Fruit fly (Drosophila melanogaster) whole organism, embryonic: Measurements from ENCODE around the gene CG42847.

Experiments
- CG10209 ChIP-seq: fragments of 200-800 bp; sonication (Bioruptor generic); optimal IDR thresholded peaks from 3 replicates; lab custom pipeline; 2017; ENCODE audit warnings: missing biosample characterization, mild to moderate bottlenecking, missing genetic modification characterization, missing genetic modification reagents
- CG12236 ChIP-seq: fragments of 200-800 bp; sonication (Bioruptor generic); optimal IDR thresholded peaks from 2 replicates; lab custom pipeline; 2016; ENCODE audit warnings: missing biosample characterization, missing genetic modification characterization
- CG14050 ChIP-seq: fragments of 200-800 bp; sonication (Bioruptor generic); IDR thresholded peaks from 3 replicates; pipeline ENCODE4 v1.3.6; 2022; ENCODE audit warnings: missing biosample characterization, missing genetic modification characterization
- CG15011 ChIP-seq: fragments of 200-800 bp; sonication (Bioruptor generic); optimal IDR thresholded peaks from 3 replicates; lab custom pipeline; 2018; ENCODE audit warnings: missing biosample characterization, mild to moderate bottlenecking, missing genetic modification characterization
- CG15601 ChIP-seq: fragments of 200-800 bp; sonication (Bioruptor generic); optimal IDR thresholded peaks from 3 replicates; lab custom pipeline; 2019; ENCODE audit warnings: missing biosample characterization, mild to moderate bottlenecking, missing genetic modification characterization, moderate library complexity
- CG1603 ChIP-seq: fragments of 200-800 bp; sonication (Bioruptor generic); optimal IDR thresholded peaks from 2 replicates; lab custom pipeline; 2019; ENCODE audit warnings: missing biosample characterization, mild to moderate bottlenecking, missing genetic modification characterization, moderate library complexity
- CG32532 ChIP-seq: fragments of 200-800 bp; sonication (Bioruptor generic); IDR thresholded peaks from 2 replicates; pipeline ENCODE4 v1.3.6; 2022; ENCODE audit warnings: missing biosample characterization, missing genetic modification characterization
- CG5180 ChIP-seq: fragments of 200-800 bp; sonication (Bioruptor generic); optimal IDR thresholded peaks from 3 replicates; lab custom pipeline; 2017; ENCODE audit warnings: missing biosample characterization, missing genetic modification characterization, mild to moderate bottlenecking, moderate library complexity, missing genetic modification reagents
- CG6654 ChIP-seq: fragments of 200-800 bp; sonication (Bioruptor generic); optimal IDR thresholded peaks from 2 replicates; lab custom pipeline; 2017; ENCODE audit warnings: missing biosample characterization, mild to moderate bottlenecking, missing genetic modification characterization
- CG7839 ChIP-seq: fragments of 200-800 bp; sonication (Bioruptor generic); optimal IDR thresholded peaks from 3 replicates; lab custom pipeline; 2018; ENCODE audit warnings: missing biosample characterization, mild to moderate bottlenecking, missing genetic modification characterization, moderate library complexity
- CG7987 ChIP-seq: fragments of 200-800 bp; sonication (Bioruptor generic); optimal IDR thresholded peaks from 2 replicates; lab custom pipeline; 2018; ENCODE audit warnings: missing biosample characterization, mild to moderate bottlenecking, missing genetic modification characterization, moderate library complexity
- Chrac-16 ChIP-seq: fragments of 200-800 bp; sonication (Bioruptor generic); optimal IDR thresholded peaks from 3 replicates; lab custom pipeline; 2016; ENCODE audit warnings: missing biosample characterization, missing genetic modification characterization
- CkIIα-i1 ChIP-seq: fragments of 200-800 bp; sonication (Bioruptor generic); IDR thresholded peaks from 2 replicates; pipeline ENCODE4 v1.3.6; 2022; ENCODE audit warnings: missing biosample characterization, missing genetic modification characterization
- Ets65A ChIP-seq: fragments of 200-800 bp; sonication (Bioruptor generic); peaks from one replicate; lab custom pipeline; 2016; ENCODE audit warnings: missing biosample characterization, missing genetic modification characterization
- HLHmδ ChIP-seq: fragments of 200-800 bp; sonication (Bioruptor generic); optimal IDR thresholded peaks from 2 replicates; lab custom pipeline; 2018; ENCODE audit warnings: missing biosample characterization, mild to moderate bottlenecking, missing genetic modification characterization, moderate library complexity
- Hand ChIP-seq: fragments of 200-800 bp; sonication (Bioruptor generic); optimal IDR thresholded peaks from 2 replicates; lab custom pipeline; 2017; ENCODE audit warnings: mild to moderate bottlenecking, missing biosample characterization, missing genetic modification reagents, missing genetic modification characterization
- Hr3 ChIP-seq: fragments of 200-800 bp; sonication (Bioruptor generic); optimal IDR thresholded peaks from 3 replicates; lab custom pipeline; 2016; ENCODE audit warnings: missing biosample characterization, missing genetic modification characterization
- Lpt ChIP-seq: fragments of >200 bp; optimal IDR thresholded peaks from 2 replicates; lab custom pipeline; 2018; ENCODE audit warnings: missing biosample characterization, missing genetic modification characterization
- Meics ChIP-seq: fragments of 200-800 bp; sonication (Bioruptor generic); optimal IDR thresholded peaks from 2 replicates; lab custom pipeline; 2017; ENCODE audit warnings: missing biosample characterization, mild to moderate bottlenecking, missing genetic modification characterization
- Nf-YC ChIP-seq: fragments of 200-800 bp; optimal IDR thresholded peaks from 3 replicates; lab custom pipeline; 2019; ENCODE audit warnings: missing biosample characterization, mild to moderate bottlenecking, missing genetic modification characterization, moderate library complexity
- Opbp ChIP-seq: fragments of 200-800 bp; sonication (Bioruptor generic); IDR thresholded peaks from 3 replicates; pipeline ENCODE4 v1.3.6; 2022; ENCODE audit warnings: missing biosample characterization, missing genetic modification characterization; ENCODE audit not compliant: partially characterized antibody
- Pdp1 ChIP-seq, 2 experiments: fragments of 200-800 bp; sonication (Bioruptor generic); optimal IDR thresholded peaks; 3 replicates each; lab custom pipeline; 2016; ENCODE audit warnings: missing biosample characterization in 2 of 2, missing genetic modification characterization in 2 of 2, mild to moderate bottlenecking in 1 of 2, moderate library complexity in 1 of 2
- Taf1 ChIP-seq: fragments of 200-800 bp; sonication (Bioruptor generic); IDR thresholded peaks from 2 replicates; pipeline ENCODE4 v1.3.6; 2022; ENCODE audit warnings: missing biosample characterization, missing genetic modification characterization
- ase ChIP-seq: fragments of 200-800 bp; sonication (Bioruptor generic); IDR thresholded peaks from 3 replicates; pipeline ENCODE4 v1.3.6; 2022; ENCODE audit warnings: missing biosample characterization, missing genetic modification characterization
- cad ChIP-seq: fragments of >200 bp; optimal IDR thresholded peaks from 2 replicates; lab custom pipeline; 2017; ENCODE audit warnings: missing biosample characterization, missing genetic modification characterization
- disco-r ChIP-seq: fragments of 200-800 bp; sonication (Bioruptor generic); optimal IDR thresholded peaks from 2 replicates; lab custom pipeline; 2016; ENCODE audit warnings: missing biosample characterization, missing genetic modification characterization
- dmrt99B ChIP-seq: fragments of 200-800 bp; sonication (Bioruptor generic); optimal IDR thresholded peaks from 2 replicates; lab custom pipeline; 2018; ENCODE audit warnings: missing biosample characterization, mild to moderate bottlenecking, missing genetic modification characterization, moderate library complexity
- dysf ChIP-seq: fragments of 200-800 bp; sonication (Bioruptor generic); IDR thresholded peaks from 3 replicates; pipeline ENCODE4 v1.3.6; 2022; ENCODE audit warnings: missing biosample characterization, missing genetic modification characterization
- ems ChIP-seq: fragments of 200-800 bp; sonication (Bioruptor generic); optimal IDR thresholded peaks from 3 replicates; lab custom pipeline; 2016; ENCODE audit warnings: missing biosample characterization, missing genetic modification characterization
- gem ChIP-seq: fragments of 200-800 bp; sonication (Bioruptor generic); optimal IDR thresholded peaks from 2 replicates; lab custom pipeline; 2019; ENCODE audit warnings: missing biosample characterization, mild to moderate bottlenecking, missing genetic modification characterization, moderate library complexity
- grau ChIP-seq: fragments of 200-800 bp; optimal IDR thresholded peaks from 3 replicates; lab custom pipeline; 2019; ENCODE audit warnings: missing biosample characterization, mild to moderate bottlenecking, missing genetic modification characterization, moderate library complexity
- knrl ChIP-seq: fragments of 200-800 bp; sonication (Bioruptor generic); IDR thresholded peaks from 3 replicates; pipeline ENCODE4 v1.3.6; 2022; ENCODE audit warnings: missing biosample characterization, missing genetic modification characterization; ENCODE audit not compliant: partially characterized antibody
- nau ChIP-seq: fragments of 200-800 bp; sonication (Bioruptor generic); optimal IDR thresholded peaks from 3 replicates; lab custom pipeline; 2017; ENCODE audit warnings: missing biosample characterization, mild to moderate bottlenecking, missing genetic modification characterization, missing genetic modification reagents
- oc ChIP-seq: fragments of 200-800 bp; sonication (Bioruptor generic); optimal IDR thresholded peaks from 2 replicates; lab custom pipeline; 2018; ENCODE audit warnings: missing biosample characterization, mild to moderate bottlenecking, missing genetic modification characterization, moderate library complexity
- scrt ChIP-seq: fragments of 200-800 bp; sonication (Bioruptor generic); optimal IDR thresholded peaks from 2 replicates; lab custom pipeline; 2018; ENCODE audit warnings: missing biosample characterization, mild to moderate bottlenecking, missing genetic modification characterization, moderate library complexity
- slou ChIP-seq: fragments of 200-800 bp; sonication (Bioruptor generic); optimal IDR thresholded peaks from 3 replicates; lab custom pipeline; 2016; ENCODE audit warnings: missing biosample characterization, missing genetic modification characterization
- sob ChIP-seq: fragments of 200-800 bp; sonication (Bioruptor generic); IDR thresholded peaks from 2 replicates; pipeline ENCODE4 v1.3.6; 2022; ENCODE audit warnings: missing biosample characterization, missing genetic modification characterization
- stwl ChIP-seq: fragments of 200-800 bp; sonication (Bioruptor generic); optimal IDR thresholded peaks from 3 replicates; lab custom pipeline; 2018; ENCODE audit warnings: missing biosample characterization, mild to moderate bottlenecking, missing genetic modification characterization, moderate library complexity
- tin ChIP-seq: fragments of 200-800 bp; sonication (Bioruptor generic); optimal IDR thresholded peaks from 3 replicates; lab custom pipeline; 2016; ENCODE audit warnings: missing biosample characterization, missing genetic modification characterization
- unpg ChIP-seq: fragments of 200-800 bp; sonication (Bioruptor generic); optimal IDR thresholded peaks from 3 replicates; lab custom pipeline; 2018; ENCODE audit warnings: missing biosample characterization, mild to moderate bottlenecking, missing genetic modification characterization, moderate library complexity
- zen ChIP-seq: fragments of 200-800 bp; sonication (Bioruptor generic); optimal IDR thresholded peaks from 3 replicates; lab custom pipeline; 2018; ENCODE audit warnings: missing biosample characterization, mild to moderate bottlenecking, missing genetic modification characterization, moderate library complexity

Gene CG42847

dm6 chr2L:9416244-9416758, 11.4 kb upstream of the CG42847 start, which contains the start of gene Mco1 (continued):
- 0 out of 2 replicates have a peak, but pooled peaks have one; percentile 9 for TF ChIP-seq sob (GFP tag; lab: Robert Waterston, UW)

dm6 chr2L:9420660-9421059, 7.0 kb upstream of the CG42847 start:
- TF ChIP-seq cad (GFP tag; lab: Kevin White, UChicago) (peak; percentile 4), oc (peak; percentile 20), grau (no peak), stwl (tag; lab: Kevin White, UChicago) (peak; percentile 39), CG6654 (GFP tag; lab: Kevin White, UChicago) (peak; percentile 91)

dm6 chr2L:9421312-9421711, 6.4 kb upstream of the CG42847 start:
- TF ChIP-seq Lpt (GFP tag; lab: Kevin White, UChicago) (no peak), CG12236 (GFP tag; lab: Kevin White, UChicago) (no peak), tin (GFP tag; lab: Kevin White, UChicago) (no peak), disco-r (GFP tag; lab: Kevin White, UChicago) (no peak), cad (GFP tag; lab: Kevin White, UChicago) (peak; percentile 64), CG7839 (tag; lab: Kevin White, UChicago) (no peak), zen (peak; percentile 52), CkIIα-i1 (GFP tag; lab: Robert Waterston, UW) (no peak), ems (GFP tag; lab: Kevin White, UChicago) (no peak), Taf1 (GFP tag; lab: Robert Waterston, UW) (no peak), knrl (GFP tag; lab: Robert Waterston, UW) (no peak), dysf (peak; percentile 38; the same call in 1 of the 3 replicates), CG7987 (GFP tag; lab: Kevin White, UChicago) (no peak), Hand (no peak), slou (GFP tag; lab: Kevin White, UChicago) (no peak), ase (GFP tag; lab: Robert Waterston, UW) (no peak)

dm6 chr2L:9424193-9424592, 3.5 kb upstream of the CG42847 start:
- TF ChIP-seq Ets65A (GFP tag; lab: Kevin White, UChicago) (peak; percentile 50), dmrt99B (no peak)

- TF ChIP-seq Chrac-16 (GFP tag; lab: Kevin White, UChicago), result no peak
- TF ChIP-seq disco-r (GFP tag; lab: Kevin White, UChicago), result no peak
- TF ChIP-seq Pdp1 (GFP tag; optimal IDR thresholded peaks at IDR 0.05; lab: Kevin White, UChicago), result peak in 1 of 2 experiments; percentile 77
- no peak for TF ChIP-seq CG14050 (GFP tag; lab: Robert Waterston, UW)
- TF ChIP-seq CG5180 (GFP tag; lab: Kevin White, UChicago), result no peak
Observed at dm6 chr2L:9426534-9426933, 1.1 kb upstream of the CG42847 start, which contains the start of gene Fbp2. Gene Fbp2 (plus strand): TSS chr2L:9426784.

dm6 chr2L:9430992-9431602, 3.4 kb downstream of the CG42847 start, which contains the start of the genes FucTB and scat:
Gene FucTB (minus strand): TSS chr2L:9431052.
Gene scat (plus strand): TSS chr2L:9431405.
- peak; percentile 98 for TF ChIP-seq Hr3 (GFP tag; lab: Kevin White, UChicago)
- TF ChIP-seq CG1603 (tag; lab: Kevin White, UChicago), result peak; percentile 54
- TF ChIP-seq Meics, result peak; percentile 91
- TF ChIP-seq Opbp (GFP tag; lab: Robert Waterston, UW), result peak; percentile 55; the same call in 1 of the 3 replicates
- peak; percentile 98 for TF ChIP-seq gem (tag; lab: Kevin White, UChicago)
- TF ChIP-seq unpg (GFP tag; lab: Kevin White, UChicago), result peak; percentile 84
- TF ChIP-seq HLHmδ (GFP tag; lab: Kevin White, UChicago), result no peak
- TF ChIP-seq CG15601, result peak; percentile 91
- TF ChIP-seq Nf-YC (tag; lab: Kevin White, UChicago), result peak; percentile 86
- peak; percentile 66 for TF ChIP-seq scrt (GFP tag; lab: Kevin White, UChicago)
- peak; percentile 95 for TF ChIP-seq CG32532
- TF ChIP-seq CG10209 (GFP tag; lab: Kevin White, UChicago), result peak; percentile 94
- no peak for TF ChIP-seq nau (GFP tag; lab: Kevin White, UChicago)
- peak; percentile 57 for TF ChIP-seq CG15011 (GFP tag; lab: Kevin White, UChicago)
